Fruit fly (Drosophila melanogaster): ENCODE measurements around the gene CG13461.

CG13461 gene

dm6 chr3L:15098659-15099512 lies 46.6 kb upstream of the CG13461 start (continued):
- peak; percentile 26 for TF ChIP-seq Smox (GFP tag; optimal IDR thresholded peaks at IDR 0.05)
- no peak for TF ChIP-seq Hr38 (GFP tag; optimal IDR thresholded peaks at IDR 0.05)
- TF ChIP-seq acj6 (GFP tag; optimal IDR thresholded peaks at IDR 0.05) = peak; percentile 63
- TF ChIP-seq dsx (GFP tag; optimal IDR thresholded peaks at IDR 0.05; ENCODE audit: poor library complexity, severe bottlenecking) = peak; percentile 74
- peak; percentile 96 for TF ChIP-seq CG8119 (GFP tag; IDR thresholded peaks at IDR 0.05)
- peak; percentile 56 for TF ChIP-seq CG9139 (GFP tag; optimal IDR thresholded peaks at IDR 0.05)
- TF ChIP-seq achi (GFP tag; optimal IDR thresholded peaks at IDR 0.05) = peak; percentile 73
- peak; percentile 91 for TF ChIP-seq CG6276 (GFP tag; optimal IDR thresholded peaks at IDR 0.05)
- peak; percentile 74 for TF ChIP-seq CG4318 (GFP tag; optimal IDR thresholded peaks at IDR 0.05)
- peak; percentile 55 for TF ChIP-seq fd85E (GFP tag; optimal IDR thresholded peaks at IDR 0.05)
- TF ChIP-seq vri (GFP tag; optimal IDR thresholded peaks at IDR 0.05) = peak; percentile 3
- TF ChIP-seq CG6792 (GFP tag; optimal IDR thresholded peaks at IDR 0.05) = peak; percentile 69
- TF ChIP-seq esn (GFP tag; optimal IDR thresholded peaks at IDR 0.05) = peak; percentile 64
- TF ChIP-seq Hr39 (GFP tag; optimal IDR thresholded peaks at IDR 0.05) = no peak
- peak; percentile 70 for TF ChIP-seq OdsH (GFP tag; optimal IDR thresholded peaks at IDR 0.05)
- peak; percentile 95 for TF ChIP-seq CG15336 (GFP tag; IDR thresholded peaks at IDR 0.05)
- TF ChIP-seq pdm3 (GFP tag; optimal IDR thresholded peaks at IDR 0.05) = peak; percentile 18
- TF ChIP-seq CG8319 (GFP tag; optimal IDR thresholded peaks at IDR 0.05) = peak; percentile 62
- TF ChIP-seq Lpt (GFP tag; optimal IDR thresholded peaks at IDR 0.05) = peak; percentile 90
- peak; percentile 81 for TF ChIP-seq Eip75B (GFP tag; optimal IDR thresholded peaks at IDR 0.05)
- peak; percentile 23 to 51 for TF ChIP-seq ss (GFP tag; optimal IDR thresholded peaks at IDR 0.05)
- TF ChIP-seq svp (GFP tag) = peak; percentile 70
- peak; percentile 61 for TF ChIP-seq topi (GFP tag; optimal IDR thresholded peaks at IDR 0.05)
- TF ChIP-seq Eip78C (GFP tag) = peak; percentile 90
- TF ChIP-seq Sox14 (GFP tag; optimal IDR thresholded peaks at IDR 0.05) = peak; percentile 16
- TF ChIP-seq Gug (GFP tag; IDR thresholded peaks at IDR 0.05) = peak; percentile 90
- peak; percentile 76 for TF ChIP-seq CG8632 (GFP tag; optimal IDR thresholded peaks at IDR 0.05)
- TF ChIP-seq net (GFP tag; optimal IDR thresholded peaks at IDR 0.05) = peak; percentile 71
- peak; percentile 3 for TF ChIP-seq Sox102F (GFP tag; optimal IDR thresholded peaks at IDR 0.05)
- peak; percentile 52 for TF ChIP-seq lz (GFP tag; optimal IDR thresholded peaks at IDR 0.05)
- peak; percentile 94 for TF ChIP-seq eg (GFP tag; IDR thresholded peaks at IDR 0.05)

- TF ChIP-seq salr (GFP tag; optimal IDR thresholded peaks at IDR 0.05) (no peak), Sox102F (GFP tag; optimal IDR thresholded peaks at IDR 0.05) (no peak), topi (GFP tag; optimal IDR thresholded peaks at IDR 0.05) (peak; percentile 18), pdm3 (GFP tag; optimal IDR thresholded peaks at IDR 0.05) (peak; percentile 6), CG8319 (GFP tag; optimal IDR thresholded peaks at IDR 0.05) (no peak), CG6792 (GFP tag; optimal IDR thresholded peaks at IDR 0.05) (no peak), CG32006 (GFP tag; optimal IDR thresholded peaks at IDR 0.05) (no peak), Met (GFP tag; optimal IDR thresholded peaks at IDR 0.05) (no peak), cyc (GFP tag; optimal IDR thresholded peaks at IDR 0.05) (no peak), CG8632 (GFP tag; optimal IDR thresholded peaks at IDR 0.05) (no peak), svp (GFP tag) (no peak), CG3032 (tag; optimal IDR thresholded peaks at IDR 0.05) (no peak), fd59A (GFP tag; optimal IDR thresholded peaks at IDR 0.05) (no peak), Lpt (GFP tag; optimal IDR thresholded peaks at IDR 0.05) (no peak), Sox14 (GFP tag; optimal IDR thresholded peaks at IDR 0.05) (peak; percentile 8), Hr4 (GFP tag; optimal IDR thresholded peaks at IDR 0.05) (no peak), CG8119 (GFP tag; IDR thresholded peaks at IDR 0.05) (no peak), Eip75B (GFP tag; optimal IDR thresholded peaks at IDR 0.05) (no peak), net (GFP tag; optimal IDR thresholded peaks at IDR 0.05) (no peak), CG6808 (GFP tag; optimal IDR thresholded peaks at IDR 0.05) (no peak), CG6276 (GFP tag; optimal IDR thresholded peaks at IDR 0.05) (no peak), CG11294 (GFP tag; IDR thresholded peaks at IDR 0.05) (no peak), Blimp-1 (GFP tag; optimal IDR thresholded peaks at IDR 0.05) (no peak), Eip78C (GFP tag) (peak; percentile 34), fkh (GFP tag; optimal IDR thresholded peaks at IDR 0.05) (peak; percentile 63), CG11902 (GFP tag; optimal IDR thresholded peaks at IDR 0.05) (no peak), lz (GFP tag; optimal IDR thresholded peaks at IDR 0.05) (peak; percentile 30), ss (GFP tag; optimal IDR thresholded peaks at IDR 0.05) (no peak), CG10631 (GFP tag; optimal IDR thresholded peaks at IDR 0.05) (peak; percentile 29), Sox15 (GFP tag; optimal IDR thresholded peaks at IDR 0.05) (no peak), esn (GFP tag; optimal IDR thresholded peaks at IDR 0.05) (peak; percentile 37), CG7368 (GFP tag; optimal IDR thresholded peaks at IDR 0.05) (no peak), CG4318 (GFP tag; optimal IDR thresholded peaks at IDR 0.05) (no peak)
These were observed 45.7 kb upstream of the CG13461 start, which contains the start of gene Ctps for dm6 chr3L:15097878-15098520. Gene Ctps, plus strand, starts transcription at chr3L:15097914.
